Fruit fly (Drosophila melanogaster) whole organism, embryonic: ENCODE results near the gene Cpr65Az.
A peak's percentile ranks its signal among the peaks of the same experiment; 100 is the strongest.

Source experiments
- Blimp-1 ChIP-seq: fragments of 200-800 bp; sonication (Bioruptor generic); optimal IDR thresholded peaks from 3 replicates; lab custom pipeline; 2018; ENCODE audit warnings: missing biosample characterization, missing genetic modification characterization, mild to moderate bottlenecking, moderate library complexity, missing genetic modification reagents
- CG10543 ChIP-seq: fragments of 200-800 bp; sonication (Bioruptor generic); optimal IDR thresholded peaks from 3 replicates; lab custom pipeline; 2017; ENCODE audit warnings: missing biosample characterization, mild to moderate bottlenecking, missing genetic modification characterization, moderate library complexity
- CG12769 ChIP-seq: fragments of 200-800 bp; sonication (Bioruptor generic); optimal IDR thresholded peaks from 2 replicates; lab custom pipeline; 2019; ENCODE audit warnings: missing biosample characterization, mild to moderate bottlenecking, missing genetic modification characterization, moderate library complexity
- CG17328 ChIP-seq: fragments of 200-800 bp; sonication (Bioruptor generic); IDR thresholded peaks from 2 replicates; pipeline ENCODE4 v1.3.6; 2022; ENCODE audit warnings: missing biosample characterization, missing genetic modification characterization
- CG32532 ChIP-seq: fragments of 200-800 bp; sonication (Bioruptor generic); IDR thresholded peaks from 2 replicates; pipeline ENCODE4 v1.3.6; 2022; ENCODE audit warnings: missing biosample characterization, missing genetic modification characterization
- CG32767 ChIP-seq: fragments of 200-800 bp; sonication (Bioruptor generic); IDR thresholded peaks from 2 replicates; pipeline ENCODE4 v1.3.6; 2022; ENCODE audit warnings: missing biosample characterization, missing genetic modification characterization
- CG42726 ChIP-seq: fragments of 200-800 bp; sonication (Bioruptor generic); IDR thresholded peaks from 2 replicates; pipeline ENCODE4 v1.3.6; 2022; ENCODE audit warnings: missing biosample characterization, missing genetic modification characterization; ENCODE audit not compliant: partially characterized antibody
- CG6683 ChIP-seq: fragments of 200-800 bp; sonication (Bioruptor generic); optimal IDR thresholded peaks from 2 replicates; lab custom pipeline; 2017; ENCODE audit warnings: missing biosample characterization, mild to moderate bottlenecking, missing genetic modification characterization, missing genetic modification reagents
- CG7987 ChIP-seq: fragments of 200-800 bp; sonication (Bioruptor generic); optimal IDR thresholded peaks from 2 replicates; lab custom pipeline; 2018; ENCODE audit warnings: missing biosample characterization, mild to moderate bottlenecking, missing genetic modification characterization, moderate library complexity
- CG9437 ChIP-seq: fragments of 200-800 bp; sonication (Bioruptor generic); optimal IDR thresholded peaks from 2 replicates; lab custom pipeline; 2018; ENCODE audit warnings: missing biosample characterization, mild to moderate bottlenecking, missing genetic modification characterization
- Chrac-16 ChIP-seq: fragments of 200-800 bp; sonication (Bioruptor generic); optimal IDR thresholded peaks from 3 replicates; lab custom pipeline; 2016; ENCODE audit warnings: missing biosample characterization, missing genetic modification characterization
- Dad ChIP-seq: fragments of 200-800 bp; sonication (Bioruptor generic); optimal IDR thresholded peaks from 3 replicates; lab custom pipeline; 2016; ENCODE audit warnings: missing biosample characterization, missing genetic modification characterization
- Dbx ChIP-seq: fragments of 200-800 bp; sonication (Bioruptor generic); IDR thresholded peaks from 3 replicates; pipeline ENCODE4 v1.3.6; 2022; ENCODE audit warnings: missing biosample characterization, missing genetic modification characterization
- Doc2 ChIP-seq: fragments of 200-800 bp; sonication (Bioruptor generic); IDR thresholded peaks from 2 replicates; pipeline ENCODE4 v1.3.6; 2022; ENCODE audit warnings: missing biosample characterization, missing genetic modification characterization
- Ets65A ChIP-seq: fragments of 200-800 bp; sonication (Bioruptor generic); peaks from one replicate; lab custom pipeline; 2016; ENCODE audit warnings: missing biosample characterization, missing genetic modification characterization
- H2.0 ChIP-seq: fragments of 200-800 bp; sonication (Bioruptor generic); IDR thresholded peaks from 2 replicates; pipeline ENCODE4 v1.3.6; 2022; ENCODE audit warnings: missing biosample characterization, missing genetic modification characterization
- Poxn ChIP-seq: fragments of 200-800 bp; sonication (Bioruptor generic); IDR thresholded peaks from 2 replicates; pipeline ENCODE4 v1.3.6; 2022; ENCODE audit warnings: missing biosample characterization, missing genetic modification characterization
- bigmax ChIP-seq: fragments of 200-800 bp; sonication (Bioruptor generic); optimal IDR thresholded peaks from 2 replicates; lab custom pipeline; 2018; ENCODE audit warnings: missing biosample characterization, mild to moderate bottlenecking, missing genetic modification characterization
- chinmo ChIP-seq: fragments of 200-800 bp; sonication (Bioruptor generic); IDR thresholded peaks from 4 replicates; pipeline ENCODE4 v1.3.6; 2022; ENCODE audit warnings: missing biosample characterization, missing genetic modification characterization; ENCODE audit not compliant: partially characterized antibody
- cwo ChIP-seq: fragments of 200-800 bp; sonication (Bioruptor generic); optimal IDR thresholded peaks from 3 replicates; lab custom pipeline; 2017; ENCODE audit warnings: missing biosample characterization, missing genetic modification characterization, mild to moderate bottlenecking, moderate library complexity, missing genetic modification reagents
- ftz-f1 ChIP-seq: fragments of 200-800 bp; sonication (Bioruptor generic); optimal IDR thresholded peaks from 2 replicates; lab custom pipeline; 2016; ENCODE audit warnings: missing biosample characterization, missing genetic modification characterization
- insv ChIP-seq, 2 experiments: fragments of 200-800 bp; sonication (Bioruptor generic); optimal IDR thresholded peaks; 3 replicates each; lab custom pipeline; 2016 to 2018; ENCODE audit warnings: missing biosample characterization in 2 of 2, missing genetic modification characterization in 2 of 2
- maf-S ChIP-seq: fragments of 200-800 bp; sonication (Bioruptor generic); optimal IDR thresholded peaks from 2 replicates; lab custom pipeline; 2016; ENCODE audit warnings: missing biosample characterization, missing genetic modification characterization
- nom ChIP-seq: fragments of 200-800 bp; sonication (Bioruptor generic); optimal IDR thresholded peaks from 2 replicates; lab custom pipeline; 2017; ENCODE audit warnings: missing biosample characterization, missing genetic modification characterization, mild to moderate bottlenecking, moderate library complexity, missing genetic modification reagents
- ranshi ChIP-seq: fragments of 200-800 bp; sonication (Bioruptor generic); IDR thresholded peaks from 2 replicates; pipeline ENCODE4 v1.3.6; 2022; ENCODE audit warnings: missing biosample characterization, missing genetic modification characterization
- repo ChIP-seq: fragments of 200-800 bp; sonication (Bioruptor generic); optimal IDR thresholded peaks from 2 replicates; lab custom pipeline; 2016; ENCODE audit warnings: missing biosample characterization, missing genetic modification characterization
- sens ChIP-seq: fragments of 200-800 bp; sonication (Bioruptor generic); peaks from one replicate; lab custom pipeline; 2016; ENCODE audit warnings: missing biosample characterization, missing genetic modification characterization
- sisA ChIP-seq: fragments of 200-800 bp; sonication (Bioruptor generic); IDR thresholded peaks from 2 replicates; pipeline ENCODE4 v1.3.6; 2022; ENCODE audit warnings: missing biosample characterization, missing genetic modification characterization
- sqz ChIP-seq: fragments of 200-800 bp; sonication (Bioruptor generic); optimal IDR thresholded peaks from 3 replicates; lab custom pipeline; 2018; ENCODE audit warnings: missing biosample characterization, mild to moderate bottlenecking, missing genetic modification characterization
- stwl ChIP-seq: fragments of 200-800 bp; sonication (Bioruptor generic); optimal IDR thresholded peaks from 3 replicates; lab custom pipeline; 2018; ENCODE audit warnings: missing biosample characterization, mild to moderate bottlenecking, missing genetic modification characterization, moderate library complexity
- unpg ChIP-seq: fragments of 200-800 bp; sonication (Bioruptor generic); optimal IDR thresholded peaks from 3 replicates; lab custom pipeline; 2018; ENCODE audit warnings: missing biosample characterization, mild to moderate bottlenecking, missing genetic modification characterization, moderate library complexity
- usp ChIP-seq: fragments of >200 bp; optimal IDR thresholded peaks from 2 replicates; lab custom pipeline; 2017; ENCODE audit warnings: missing biosample characterization, missing genetic modification characterization
- zen ChIP-seq: fragments of 200-800 bp; sonication (Bioruptor generic); optimal IDR thresholded peaks from 3 replicates; lab custom pipeline; 2018; ENCODE audit warnings: missing biosample characterization, mild to moderate bottlenecking, missing genetic modification characterization, moderate library complexity
- zfh2 ChIP-seq: fragments of 200-800 bp; sonication (Bioruptor generic); optimal IDR thresholded peaks from 2 replicates; lab custom pipeline; 2016; ENCODE audit warnings: missing biosample characterization, missing genetic modification characterization

The Cpr65Az gene

dm6 chr3L:6141538-6141937, 19.1 kb upstream of the Cpr65Az start (continued):
- TF ChIP-seq CG7987 (no peak), CG9437 (no peak), insv (GFP tag; optimal IDR thresholded peaks at IDR 0.05; lab: Kevin White, UChicago) (no peak), CG10543 (GFP tag; lab: Kevin White, UChicago) (no peak), stwl (tag; lab: Kevin White, UChicago) (no peak), Chrac-16 (GFP tag; lab: Kevin White, UChicago) (no peak), sens (GFP tag; lab: Kevin White, UChicago) (peak; percentile 28), bigmax (GFP tag; lab: Kevin White, UChicago) (no peak), CG42726 (no peak), cwo (GFP tag; lab: Kevin White, UChicago) (peak; percentile 52), CG6683 (GFP tag; lab: Kevin White, UChicago) (no peak), chinmo (GFP tag; lab: Robert Waterston, UW) (peak; percentile 90), unpg (GFP tag; lab: Kevin White, UChicago) (no peak), CG12769 (tag; lab: Kevin White, UChicago) (peak; percentile 64)
- TF ChIP-seq, all 482 proteins: peak for 10

- no peak for TF ChIP-seq zen
- no peak for TF ChIP-seq maf-S (GFP tag; lab: Kevin White, UChicago)
- no peak for TF ChIP-seq sqz (GFP tag; lab: Kevin White, UChicago)
- no peak for TF ChIP-seq ranshi
- no peak for TF ChIP-seq CG32767 (GFP tag; lab: Robert Waterston, UW)
Measured at dm6 chr3L:6142313-6142712, 18.3 kb upstream of the Cpr65Az start, which contains the start of gene Cpr65Aw. TSS of gene Cpr65Aw (minus strand) at chr3L:6142413.

- peak; percentile 25 for TF ChIP-seq Blimp-1 (GFP tag; lab: Kevin White, UChicago)
- TF ChIP-seq H2.0 = no peak
- TF ChIP-seq Ets65A (GFP tag; lab: Kevin White, UChicago) = peak; percentile 85
Measured at dm6 chr3L:6143188-6143755, 17.3 kb upstream of the Cpr65Az start, which contains the start of gene Lcp65Ad. TSS of gene Lcp65Ad (plus strand) at chr3L:6143395.

dm6 chr3L:6144769-6145220, 15.8 kb upstream of the Cpr65Az start, which contains the start of gene Lcp65Ac:
TSS of gene Lcp65Ac (plus strand) at chr3L:6144819.
- TF ChIP-seq Dbx (GFP tag; lab: Robert Waterston, UW) (0 out of 3 replicates have a peak, but pooled peaks have one; percentile 6), Doc2 (GFP tag; lab: Robert Waterston, UW) (no peak), Dad (GFP tag; lab: Kevin White, UChicago) (no peak), nom (GFP tag; lab: Kevin White, UChicago) (no peak), repo (GFP tag; lab: Kevin White, UChicago) (no peak), Ets65A (GFP tag; lab: Kevin White, UChicago) (peak; percentile 93), CG32532 (GFP tag; lab: Robert Waterston, UW) (no peak), Poxn (no peak), CG17328 (GFP tag; lab: Robert Waterston, UW) (no peak), usp (GFP tag; lab: Kevin White, UChicago) (no peak), sisA (no peak), ftz-f1 (GFP tag; lab: Kevin White, UChicago) (no peak), zfh2 (GFP tag; lab: Kevin White, UChicago) (no peak)
